Fruit fly (Drosophila melanogaster) Kc167 (cell line): ENCODE measurements around the gene CG6106.

Experiments used
- Sin3A ChIP-seq: fragments of >200 bp; optimal IDR thresholded peaks from 2 replicates; lab custom pipeline; 2018; ENCODE audit warnings: missing external identifiers
- h ChIP-seq: fragments of >200 bp; optimal IDR thresholded peaks from 3 replicates; lab custom pipeline; 2018; ENCODE audit warnings: missing external identifiers
- psq ChIP-seq: fragments of >200 bp; optimal IDR thresholded peaks from 2 replicates; lab custom pipeline; 2017; ENCODE audit warnings: missing external identifiers
- ttk ChIP-seq: sonication (Bioruptor generic); optimal IDR thresholded peaks from 2 replicates; lab custom pipeline; 2017; ENCODE audit warnings: missing external identifiers

dm6 chrX:18315835-18316234 is 42.8 kb upstream of the CG6106 start:
- TF ChIP-seq psq (no peak), h (lab: Kevin White, UChicago) (no peak), ttk (lab: Kevin White, UChicago) (no peak), Sin3A (lab: Kevin White, UChicago) (no peak)
